Worm (Caenorhabditis elegans): ENCODE measurements around the gene C25E10.16.
"Not testable (repeated sequence)": the region's sequence is repeated elsewhere in the genome, so short reads cannot be mapped to it uniquely, and the experiment has no call there.

DNA sequence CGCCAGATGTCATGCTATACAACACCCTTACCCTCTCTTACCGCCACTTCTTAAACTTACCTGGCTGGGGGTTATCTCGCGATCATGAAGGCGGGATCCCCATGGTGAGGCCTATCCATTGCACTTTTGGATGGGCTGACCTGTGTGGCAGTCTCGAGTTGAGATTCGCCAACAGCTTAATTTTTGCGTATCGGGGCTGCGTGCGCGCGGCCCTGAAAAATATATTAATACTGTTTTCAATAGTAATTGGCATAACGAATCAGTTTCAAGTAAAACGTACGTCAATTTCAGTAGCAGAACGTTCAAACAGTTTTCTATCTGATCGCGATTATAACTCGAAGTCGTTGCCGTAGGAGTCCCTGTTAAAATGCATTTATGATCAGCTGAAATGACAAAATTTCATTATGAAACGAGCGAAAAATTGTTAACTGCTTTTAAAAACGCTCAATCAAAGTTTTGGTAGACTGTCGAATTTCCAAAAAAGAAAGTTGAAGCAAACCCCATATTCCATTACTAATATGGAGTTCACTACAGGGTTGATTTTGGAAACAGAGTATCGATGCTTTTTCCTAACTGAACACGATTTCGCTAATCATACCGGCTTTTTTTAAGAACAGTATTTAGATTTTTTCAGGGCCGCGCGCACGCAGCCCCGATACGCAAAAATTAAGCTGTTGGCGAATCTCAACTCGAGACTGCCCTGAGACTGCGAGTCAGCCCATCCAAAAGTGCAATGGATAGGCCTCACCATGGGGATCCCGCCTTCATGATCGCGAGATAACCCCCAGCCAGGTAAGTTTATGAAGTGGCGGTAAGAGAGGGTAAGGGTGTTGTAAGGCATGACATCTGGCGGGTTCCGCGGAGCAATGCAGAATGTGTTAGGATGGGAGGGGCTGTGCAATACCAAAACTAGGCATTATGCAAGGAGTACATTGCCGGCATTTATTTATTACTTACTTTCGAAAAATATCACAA lies 31.7 kb upstream of the C25E10.16 start:
- TF ChIP-seq snpc-4 (GFP tag; optimal IDR thresholded peaks at IDR 0.05) (peak; percentile 58), snpc-4 (tag; optimal IDR thresholded peaks at IDR 0.05) (peak in 3 of 4 experiments; percentile 53 to 79 (median 66))
- TF ChIP-seq pbrm-1 (GFP tag; IDR thresholded peaks at IDR 0.05); lir-1 (GFP tag; conservative IDR thresholded peaks at IDR 0.05); attf-5 (GFP tag; optimal IDR thresholded peaks at IDR 0.05); nfyb-1 (GFP tag; IDR thresholded peaks at IDR 0.05); ceh-79 (tag; optimal IDR thresholded peaks at IDR 0.05); unc-130 (GFP tag; optimal IDR thresholded peaks at IDR 0.05): not testable (repeated sequence)

Data from whole organism, young adult.